Fruit fly (Drosophila melanogaster): ENCODE results near the gene Spase22-23.

DNA sequence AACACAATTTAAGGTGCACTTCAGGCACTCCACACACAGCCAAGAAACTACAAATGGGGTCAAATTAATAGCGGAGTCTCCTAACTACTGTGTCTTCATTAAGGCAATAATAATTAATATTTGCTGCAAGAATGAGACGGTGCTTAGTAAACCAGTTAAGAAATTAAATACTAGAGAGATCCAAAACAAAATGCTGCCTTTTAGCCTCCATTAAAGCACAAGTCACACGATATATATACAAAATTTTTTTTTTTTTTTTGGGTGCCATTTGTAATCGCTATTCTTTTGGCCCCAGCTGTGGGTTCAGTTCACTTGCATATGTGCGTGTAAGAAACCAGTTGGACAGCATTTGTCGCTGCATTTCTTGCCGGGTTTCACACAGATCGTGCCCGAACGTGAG lies 26.4 kb downstream of the Spase22-23 start:
- TF ChIP-seq CTCF (optimal IDR thresholded peaks at IDR 0.05) (no peak), CG8478 (optimal IDR thresholded peaks at IDR 0.05) (no peak)
